Worm (Caenorhabditis elegans) whole organism, L1 larva: ENCODE results near the gene gpcp-2.

Source experiments
- ama-1 ChIP-seq: fragments of 150-350 bp; optimal IDR thresholded peaks from 2 replicates; lab custom pipeline; 2014
- isw-1 ChIP-seq: fragments of 200-800 bp; sonication (Bioruptor generic); IDR thresholded peaks from 2 replicates; pipeline ENCODE4 v1.3.6; 2022; ENCODE audit warnings: missing genetic modification characterization, missing compliant biosample characterization
- zag-1 ChIP-seq: fragments of 150-350 bp; optimal IDR thresholded peaks from 2 replicates; lab custom pipeline; 2014; ENCODE audit warnings: missing biosample characterization, missing genetic modification characterization

ce11 chrII:8093283-8093682, 20.1 kb upstream of the gpcp-2 start:
- TF ChIP-seq zag-1 (no peak), ama-1 (no peak), isw-1 (no peak)
